Fruit fly (Drosophila melanogaster) whole organism, embryonic: ENCODE measurements around the gene CG18132.

Experiments used
- Antp ChIP-seq: fragments of 200-800 bp; sonication (Bioruptor generic); optimal IDR thresholded peaks from 3 replicates; lab custom pipeline; 2016; ENCODE audit warnings: missing biosample characterization, missing genetic modification characterization
- Bteb2 ChIP-seq: fragments of 200-800 bp; sonication (Bioruptor generic); optimal IDR thresholded peaks from 2 replicates; lab custom pipeline; 2016; ENCODE audit warnings: missing biosample characterization, missing genetic modification characterization
- C15 ChIP-seq: fragments of 200-800 bp; sonication (Bioruptor generic); IDR thresholded peaks from 3 replicates; pipeline ENCODE4 v1.3.6; 2022; ENCODE audit warnings: missing biosample characterization, missing genetic modification characterization
- CG11247 ChIP-seq: fragments of 200-800 bp; sonication (Bioruptor generic); IDR thresholded peaks from 2 replicates; pipeline ENCODE4 v1.3.6; 2022; ENCODE audit warnings: missing biosample characterization, missing genetic modification characterization
- CG11456 ChIP-seq: fragments of 200-800 bp; sonication (Bioruptor generic); IDR thresholded peaks from 3 replicates; pipeline ENCODE4 v1.3.6; 2022; ENCODE audit warnings: missing biosample characterization, missing genetic modification characterization
- CG12155 ChIP-seq: fragments of 200-800 bp; sonication (Bioruptor generic); optimal IDR thresholded peaks from 3 replicates; lab custom pipeline; 2016; ENCODE audit warnings: missing biosample characterization, missing genetic modification characterization
- CG12219 ChIP-seq: fragments of 200-800 bp; sonication (Bioruptor generic); optimal IDR thresholded peaks from 3 replicates; lab custom pipeline; 2018; ENCODE audit warnings: missing biosample characterization, mild to moderate bottlenecking, missing genetic modification characterization
- CG13894 ChIP-seq: fragments of 200-800 bp; sonication (Bioruptor generic); optimal IDR thresholded peaks from 3 replicates; lab custom pipeline; 2018; ENCODE audit warnings: missing biosample characterization, mild to moderate bottlenecking, missing genetic modification characterization, moderate library complexity
- CG14710 ChIP-seq: fragments of 200-800 bp; sonication (Bioruptor generic); optimal IDR thresholded peaks from 3 replicates; lab custom pipeline; 2019; ENCODE audit warnings: missing biosample characterization, mild to moderate bottlenecking, missing genetic modification characterization, moderate library complexity
- CG15011 ChIP-seq: fragments of 200-800 bp; sonication (Bioruptor generic); optimal IDR thresholded peaks from 3 replicates; lab custom pipeline; 2018; ENCODE audit warnings: missing biosample characterization, mild to moderate bottlenecking, missing genetic modification characterization
- CG1529 ChIP-seq: fragments of 200-800 bp; sonication (Bioruptor generic); optimal IDR thresholded peaks from 3 replicates; lab custom pipeline; 2018; ENCODE audit warnings: missing biosample characterization, missing genetic modification characterization
- CG1602 ChIP-seq: fragments of 200-800 bp; sonication (Bioruptor generic); optimal IDR thresholded peaks from 3 replicates; lab custom pipeline; 2016; ENCODE audit warnings: missing biosample characterization, missing genetic modification characterization
- CG17612 ChIP-seq: fragments of 200-800 bp; sonication (Bioruptor generic); IDR thresholded peaks from 2 replicates; pipeline ENCODE4 v1.3.6; 2022; ENCODE audit warnings: missing biosample characterization, missing genetic modification characterization
- CG17829 ChIP-seq: fragments of 200-800 bp; optimal IDR thresholded peaks from 2 replicates; lab custom pipeline; 2019; ENCODE audit warnings: missing biosample characterization, mild to moderate bottlenecking, missing genetic modification characterization, moderate library complexity
- CG18599 ChIP-seq: fragments of 200-800 bp; sonication (Bioruptor generic); optimal IDR thresholded peaks from 3 replicates; lab custom pipeline; 2017; ENCODE audit warnings: missing biosample characterization, missing genetic modification characterization, mild to moderate bottlenecking, moderate library complexity, missing genetic modification reagents
- CG2116 ChIP-seq: fragments of 200-800 bp; sonication (Bioruptor generic); optimal IDR thresholded peaks from 3 replicates; lab custom pipeline; 2018; ENCODE audit warnings: missing biosample characterization, mild to moderate bottlenecking, missing genetic modification characterization
- CG2678 ChIP-seq: fragments of 200-800 bp; sonication (Bioruptor generic); optimal IDR thresholded peaks from 3 replicates; lab custom pipeline; 2019; ENCODE audit warnings: missing biosample characterization, mild to moderate bottlenecking, missing genetic modification characterization, moderate library complexity
- CG3838 ChIP-seq: fragments of 200-800 bp; sonication (Bioruptor generic); optimal IDR thresholded peaks from 3 replicates; lab custom pipeline; 2016; ENCODE audit warnings: missing biosample characterization, missing genetic modification characterization
- CG4282 ChIP-seq: fragments of 200-800 bp; sonication (Bioruptor generic); optimal IDR thresholded peaks from 2 replicates; lab custom pipeline; 2016; ENCODE audit warnings: missing biosample characterization, missing genetic modification characterization
- CG4617 ChIP-seq: fragments of 200-800 bp; sonication (Bioruptor generic); optimal IDR thresholded peaks from 3 replicates; lab custom pipeline; 2016; ENCODE audit warnings: missing biosample characterization, missing genetic modification characterization, borderline replicate concordance
- CG4730 ChIP-seq: fragments of 200-800 bp; sonication (Bioruptor generic); IDR thresholded peaks from 2 replicates; pipeline ENCODE4 v1.3.6; 2022; ENCODE audit warnings: missing biosample characterization, missing genetic modification characterization
- CG6254 ChIP-seq: fragments of 200-800 bp; sonication (Bioruptor generic); optimal IDR thresholded peaks from 3 replicates; lab custom pipeline; 2017; ENCODE audit warnings: mild to moderate bottlenecking, missing biosample characterization, missing genetic modification reagents, missing genetic modification characterization
- CG6654 ChIP-seq: fragments of 200-800 bp; sonication (Bioruptor generic); optimal IDR thresholded peaks from 2 replicates; lab custom pipeline; 2017; ENCODE audit warnings: missing biosample characterization, mild to moderate bottlenecking, missing genetic modification characterization
- CG7745 ChIP-seq: fragments of 200-800 bp; sonication (Bioruptor generic); optimal IDR thresholded peaks from 2 replicates; lab custom pipeline; 2018; ENCODE audit warnings: missing biosample characterization, mild to moderate bottlenecking, missing genetic modification characterization, moderate library complexity
- CG8388 ChIP-seq: fragments of 200-800 bp; sonication (Bioruptor generic); optimal IDR thresholded peaks from 2 replicates; lab custom pipeline; 2019; ENCODE audit warnings: missing biosample characterization, mild to moderate bottlenecking, missing genetic modification characterization, moderate library complexity
- Dip2 ChIP-seq: fragments of 200-800 bp; sonication (Bioruptor generic); IDR thresholded peaks from 2 replicates; pipeline ENCODE4 v1.3.6; 2022; ENCODE audit warnings: missing biosample characterization, missing genetic modification characterization
- Dll ChIP-seq: fragments of 200-800 bp; sonication (Bioruptor generic); IDR thresholded peaks from 4 replicates; pipeline ENCODE4 v1.3.6; 2022; ENCODE audit warnings: missing biosample characterization, missing genetic modification characterization; ENCODE audit not compliant: partially characterized antibody
- Dref ChIP-seq: fragments of 200-800 bp; sonication (Bioruptor generic); IDR thresholded peaks from 2 replicates; pipeline ENCODE4 v1.3.6; 2022; ENCODE audit warnings: missing biosample characterization, missing genetic modification characterization
- Ets97D ChIP-seq: fragments of 200-800 bp; sonication (Bioruptor generic); optimal IDR thresholded peaks from 3 replicates; lab custom pipeline; 2016; ENCODE audit warnings: missing biosample characterization, missing genetic modification characterization
- Fer1 ChIP-seq: fragments of 200-800 bp; sonication (Bioruptor generic); optimal IDR thresholded peaks from 2 replicates; lab custom pipeline; 2017; ENCODE audit warnings: missing biosample characterization, mild to moderate bottlenecking, missing genetic modification characterization
- MESR4 ChIP-seq: fragments of 200-800 bp; sonication (Bioruptor generic); optimal IDR thresholded peaks from 2 replicates; lab custom pipeline; 2018; ENCODE audit warnings: missing biosample characterization, mild to moderate bottlenecking, missing genetic modification characterization, moderate library complexity
- MTF-1 ChIP-seq: fragments of 200-800 bp; sonication (Bioruptor generic); optimal IDR thresholded peaks from 2 replicates; lab custom pipeline; 2018; ENCODE audit warnings: missing biosample characterization, mild to moderate bottlenecking, missing genetic modification characterization, borderline replicate concordance
- NC2α ChIP-seq: fragments of 200-800 bp; sonication (Bioruptor generic); optimal IDR thresholded peaks from 2 replicates; lab custom pipeline; 2016; ENCODE audit warnings: missing biosample characterization, missing genetic modification characterization
- Ptx1 ChIP-seq: fragments of 200-800 bp; sonication (Bioruptor generic); IDR thresholded peaks from 2 replicates; pipeline ENCODE4 v1.3.6; 2022; ENCODE audit warnings: missing biosample characterization, missing genetic modification characterization
- Spps ChIP-seq: fragments of 200-800 bp; sonication (Bioruptor generic); optimal IDR thresholded peaks from 2 replicates; lab custom pipeline; 2018; ENCODE audit warnings: missing biosample characterization, mild to moderate bottlenecking, missing genetic modification characterization
- Trl ChIP-seq, 3 experiments: fragments of >200 bp in 2 of 3; fragments of 200-800 bp in 1 of 3; sonication (Bioruptor generic) in 1 of 3; optimal IDR thresholded peaks; 2 replicates in 1 of 3; 3 replicates in 2 of 3; lab custom pipeline; 2016 to 2017; ENCODE audit warnings: missing biosample characterization in 1 of 3, missing genetic modification characterization in 1 of 3
- ap ChIP-seq: fragments of 200-800 bp; sonication (Bioruptor generic); IDR thresholded peaks from 2 replicates; pipeline ENCODE4 v1.3.6; 2022; ENCODE audit warnings: missing biosample characterization, missing genetic modification characterization
- ara ChIP-seq: fragments of 200-800 bp; sonication (Bioruptor generic); IDR thresholded peaks from 2 replicates; pipeline ENCODE4 v1.3.6; 2022; ENCODE audit warnings: missing biosample characterization, missing genetic modification characterization
- az2 ChIP-seq: fragments of 200-800 bp; sonication (Bioruptor generic); optimal IDR thresholded peaks from 3 replicates; lab custom pipeline; 2016; ENCODE audit warnings: missing biosample characterization, missing genetic modification characterization
- fru ChIP-seq: fragments of >200 bp; optimal IDR thresholded peaks from 2 replicates; lab custom pipeline; 2017
- kah ChIP-seq: fragments of 200-800 bp; sonication (Bioruptor generic); optimal IDR thresholded peaks from 2 replicates; lab custom pipeline; 2018; ENCODE audit warnings: missing biosample characterization, mild to moderate bottlenecking, missing genetic modification characterization
- nom ChIP-seq: fragments of 200-800 bp; sonication (Bioruptor generic); optimal IDR thresholded peaks from 2 replicates; lab custom pipeline; 2017; ENCODE audit warnings: missing biosample characterization, missing genetic modification characterization, mild to moderate bottlenecking, moderate library complexity, missing genetic modification reagents
- otp ChIP-seq: fragments of 200-800 bp; sonication (Bioruptor generic); IDR thresholded peaks from 3 replicates; pipeline ENCODE4, ENCODE4 v1.3.6; 2022; ENCODE audit warnings: missing biosample characterization, missing genetic modification characterization
- p53 ChIP-seq: fragments of 200-800 bp; sonication (Bioruptor generic); optimal IDR thresholded peaks from 2 replicates; lab custom pipeline; 2016; ENCODE audit warnings: missing biosample characterization, missing genetic modification characterization
- pb ChIP-seq: fragments of 200-800 bp; sonication (Bioruptor generic); optimal IDR thresholded peaks from 3 replicates; lab custom pipeline; 2016; ENCODE audit warnings: missing biosample characterization, missing genetic modification characterization
- pho ChIP-seq: fragments of 200-800 bp; sonication (Bioruptor generic); optimal IDR thresholded peaks from 2 replicates; lab custom pipeline; 2016; ENCODE audit warnings: missing biosample characterization, missing genetic modification characterization
- pnt ChIP-seq: fragments of 200-800 bp; sonication (Bioruptor generic); optimal IDR thresholded peaks from 3 replicates; lab custom pipeline; 2016; ENCODE audit warnings: missing biosample characterization, missing genetic modification characterization
- seq ChIP-seq: fragments of 200-800 bp; sonication (Bioruptor generic); IDR thresholded peaks from 2 replicates; pipeline ENCODE4 v1.3.6; 2022; ENCODE audit warnings: missing biosample characterization, missing genetic modification characterization
- sug ChIP-seq: fragments of 200-800 bp; optimal IDR thresholded peaks from 2 replicates; lab custom pipeline; 2019; ENCODE audit warnings: missing biosample characterization, mild to moderate bottlenecking, missing genetic modification characterization, moderate library complexity
- tx ChIP-seq: fragments of 200-800 bp; sonication (Bioruptor generic); optimal IDR thresholded peaks from 2 replicates; lab custom pipeline; 2016; ENCODE audit warnings: missing biosample characterization, missing genetic modification characterization

Gene CG18132

dm6 chr2L:1485975-1486665 is 31.2 kb downstream of the CG18132 start (continued):
- TF ChIP-seq CG17612 (GFP tag; lab: Robert Waterston, UW) (no peak), CG12219 (GFP tag; lab: Kevin White, UChicago) (no peak), ara (GFP tag; lab: Robert Waterston, UW) (peak; percentile 45; the same call in 1 of the 2 replicates), CG4617 (GFP tag; lab: Kevin White, UChicago) (no peak), fru (lab: Kevin White, UChicago) (no peak), CG11247 (no peak), ap (GFP tag; lab: Robert Waterston, UW) (0 out of 2 replicates have a peak, but pooled peaks have one; percentile 12), Ptx1 (no peak), CG6254 (GFP tag; lab: Kevin White, UChicago) (no peak), CG6654 (GFP tag; lab: Kevin White, UChicago) (no peak), CG8388 (GFP tag; lab: Kevin White, UChicago) (peak; percentile 88), pnt (peak; percentile 6), CG13894 (tag; lab: Kevin White, UChicago) (peak; percentile 24), Antp (GFP tag; lab: Kevin White, UChicago) (peak; percentile 6), CG1529 (GFP tag; lab: Kevin White, UChicago) (no peak), Dref (GFP tag; lab: Robert Waterston, UW) (peak; percentile 21; the same call in 1 of the 2 replicates), CG1602 (GFP tag; lab: Kevin White, UChicago) (no peak), CG18599 (GFP tag; lab: Kevin White, UChicago) (peak; percentile 23), nom (GFP tag; lab: Kevin White, UChicago) (no peak), otp (GFP tag; lab: Robert Waterston, UW) (0 out of 3 replicates have a peak, but pooled peaks have one; percentile 9), Spps (tag; lab: Kevin White, UChicago) (no peak), tx (no peak), pb (GFP tag; lab: Kevin White, UChicago) (no peak), Bteb2 (no peak), CG4282 (no peak), CG3838 (no peak), CG2116 (GFP tag; lab: Kevin White, UChicago) (no peak), CG7745 (tag; lab: Kevin White, UChicago) (no peak), C15 (GFP tag; lab: Robert Waterston, UW) (0 out of 3 replicates have a peak, but pooled peaks have one; percentile 42), sug (tag; lab: Kevin White, UChicago) (no peak), seq (no peak), Dip2 (GFP tag; lab: Robert Waterston, UW) (no peak), kah (GFP tag; lab: Kevin White, UChicago) (no peak), CG11456 (0 out of 3 replicates have a peak, but pooled peaks have one; percentile 47), Dll (GFP tag; lab: Robert Waterston, UW) (no peak), CG15011 (GFP tag; lab: Kevin White, UChicago) (no peak), CG2678 (tag; lab: Kevin White, UChicago) (peak; percentile 45), MTF-1 (GFP tag; lab: Kevin White, UChicago) (no peak), CG4730 (GFP tag; lab: Robert Waterston, UW) (no peak), MESR4 (no peak), CG17829 (tag; lab: Kevin White, UChicago) (no peak), Ets97D (GFP tag; lab: Kevin White, UChicago) (no peak), NC2α (GFP tag; lab: Kevin White, UChicago) (no peak), p53 (GFP tag; lab: Kevin White, UChicago) (no peak), pho (no peak), CG14710 (tag; lab: Kevin White, UChicago) (no peak), CG12155 (GFP tag; lab: Kevin White, UChicago) (no peak), Trl (optimal IDR thresholded peaks at IDR 0.05; lab: Kevin White, UChicago) (no peak), Trl (GFP tag; optimal IDR thresholded peaks at IDR 0.05; lab: Kevin White, UChicago) (no peak), az2 (GFP tag; lab: Kevin White, UChicago) (no peak), Fer1 (no peak)
